Fruit fly (Drosophila melanogaster): Measurements from ENCODE around the gene Sfp33A3.

Sfp33A3 gene

DNA sequence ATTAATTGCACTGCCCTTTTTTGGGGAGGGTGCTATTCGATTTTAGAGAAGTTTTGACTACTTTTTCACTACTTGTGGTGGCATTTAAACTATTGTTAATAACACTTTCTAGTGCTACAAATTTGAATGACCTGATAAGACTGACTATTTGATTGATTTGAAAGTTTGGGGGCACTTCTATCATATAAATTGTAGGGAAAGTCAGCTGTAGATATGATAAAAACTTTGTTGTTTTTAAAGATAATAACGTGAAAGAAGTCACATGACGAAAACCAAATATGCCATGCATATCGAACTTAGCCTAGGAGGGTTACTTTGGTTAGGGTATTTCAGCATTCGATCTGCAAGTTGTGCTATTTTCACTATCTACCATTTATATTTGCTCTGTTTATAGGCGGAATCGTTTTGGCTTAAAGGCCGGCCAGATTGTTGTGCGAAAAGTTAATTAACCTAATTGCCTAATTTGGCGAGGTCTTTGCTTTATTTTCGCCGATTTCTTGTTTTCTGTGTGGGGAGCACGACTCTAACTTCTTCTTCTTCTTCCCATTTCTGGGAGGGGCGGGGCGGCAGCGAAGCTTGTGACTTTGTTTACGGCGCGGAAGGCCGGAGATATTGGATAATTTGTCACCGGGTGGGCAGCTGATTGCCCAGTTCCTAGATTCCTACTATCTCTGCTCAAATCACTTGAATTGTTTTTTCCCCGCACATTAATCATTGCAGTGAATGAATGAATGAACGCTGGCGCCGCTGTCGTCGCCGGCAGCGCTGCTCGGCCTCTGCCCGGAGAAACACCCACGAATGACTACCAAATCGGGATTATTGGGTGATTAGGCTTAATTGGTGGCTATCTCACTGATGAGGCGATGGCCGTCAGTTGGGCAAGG lies 26.7 kb upstream of the Sfp33A3 start:
- TF ChIP-seq Eip78C (GFP tag) (peak; percentile 82), Blimp-1 (GFP tag; optimal IDR thresholded peaks at IDR 0.05) (no peak), Hr4 (GFP tag; optimal IDR thresholded peaks at IDR 0.05) (peak; percentile 12), CG32006 (GFP tag; optimal IDR thresholded peaks at IDR 0.05) (peak; percentile 40)

DNA sequence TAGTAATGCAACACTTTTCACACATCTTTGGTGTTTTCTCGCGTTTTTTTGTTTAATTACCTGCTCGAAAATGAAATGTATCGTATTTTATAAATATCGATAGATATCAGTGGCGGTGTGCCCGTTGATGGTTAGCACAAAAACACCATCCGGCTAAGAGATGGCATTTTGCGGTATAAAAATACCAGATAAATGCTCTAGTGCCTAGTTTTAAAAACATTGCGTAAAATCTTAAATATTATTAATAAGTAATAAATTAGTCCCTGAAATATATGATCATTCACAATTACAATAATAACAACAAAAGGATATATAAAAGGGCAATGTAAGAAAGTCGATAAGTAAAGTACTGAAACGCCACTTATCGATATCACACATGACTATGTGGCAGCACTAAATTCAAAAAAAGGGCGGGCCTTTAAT lies 26.0 kb upstream of the Sfp33A3 start, which contains the start of gene CycY:
Gene CycY (minus strand): TSS at position 116 of the 423 bp plus-strand sequence.
- TF ChIP-seq svp (GFP tag) (peak; percentile 45), Ets21C (GFP tag; optimal IDR thresholded peaks at IDR 0.05) (no peak), Eip78C (GFP tag) (peak; percentile 71), Hr4 (GFP tag; optimal IDR thresholded peaks at IDR 0.05) (peak; percentile 5)

DNA sequence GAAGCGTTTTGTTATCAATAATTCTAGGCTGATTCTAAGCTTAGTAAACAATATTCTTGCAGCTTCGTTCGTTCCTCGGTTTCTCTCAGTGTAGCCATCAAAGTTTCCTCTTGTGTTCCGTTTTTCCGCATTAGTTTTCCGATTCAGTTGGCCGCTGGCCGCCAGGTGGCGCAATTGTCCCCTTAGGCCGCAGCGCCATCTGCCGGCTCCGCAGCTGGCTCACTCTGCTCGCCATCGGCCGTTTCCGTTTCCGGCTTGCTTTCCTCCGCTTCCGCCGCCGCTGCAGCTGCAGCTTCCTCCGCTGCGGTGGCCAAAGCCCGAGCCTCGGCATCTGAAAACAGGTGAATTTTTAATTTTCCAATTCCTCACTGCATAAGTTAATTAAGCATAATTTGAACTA lies 23.3 kb upstream of the Sfp33A3 start:
- TF ChIP-seq Met (GFP tag; optimal IDR thresholded peaks at IDR 0.05) (peak; percentile 59), CG11762 (GFP tag; optimal IDR thresholded peaks at IDR 0.05; ENCODE audit: insufficient read depth) (peak; percentile 62), achi (GFP tag; optimal IDR thresholded peaks at IDR 0.05) (peak; percentile 62), Eip78C (GFP tag) (peak; percentile 94), CG32006 (GFP tag; optimal IDR thresholded peaks at IDR 0.05) (peak; percentile 47), Hr39 (GFP tag; optimal IDR thresholded peaks at IDR 0.05) (no peak), fd85E (GFP tag; optimal IDR thresholded peaks at IDR 0.05) (peak; percentile 20), topi (GFP tag; optimal IDR thresholded peaks at IDR 0.05) (peak; percentile 60), CG6854 (GFP tag; optimal IDR thresholded peaks at IDR 0.05) (peak; percentile 81), CG1621 (tag; optimal IDR thresholded peaks at IDR 0.05) (peak; percentile 75), CG8632 (GFP tag; optimal IDR thresholded peaks at IDR 0.05) (peak; percentile 23), CG6163 (GFP tag; IDR thresholded peaks at IDR 0.05) (peak; percentile 86), CG3919 (GFP tag; optimal IDR thresholded peaks at IDR 0.05) (peak; percentile 88), CG6808 (GFP tag; optimal IDR thresholded peaks at IDR 0.05) (peak; percentile 75), cyc (GFP tag; optimal IDR thresholded peaks at IDR 0.05) (peak; percentile 59), CG16779 (tag; optimal IDR thresholded peaks at IDR 0.05) (peak; percentile 20), dac (GFP tag; optimal IDR thresholded peaks at IDR 0.05) (no peak), Sox15 (GFP tag; optimal IDR thresholded peaks at IDR 0.05) (no peak), Ets21C (GFP tag; optimal IDR thresholded peaks at IDR 0.05) (no peak), Lpt (GFP tag; optimal IDR thresholded peaks at IDR 0.05) (peak; percentile 33), CG6792 (GFP tag; optimal IDR thresholded peaks at IDR 0.05) (peak; percentile 52), Hr4 (GFP tag; optimal IDR thresholded peaks at IDR 0.05) (no peak), CG8119 (GFP tag; IDR thresholded peaks at IDR 0.05) (peak; percentile 27; the same call in 1 of the 3 replicates), pdm3 (GFP tag; optimal IDR thresholded peaks at IDR 0.05) (peak; percentile 66), CG3032 (tag; optimal IDR thresholded peaks at IDR 0.05) (peak; percentile 62), Hr38 (GFP tag; optimal IDR thresholded peaks at IDR 0.05) (no peak), CG8319 (GFP tag; optimal IDR thresholded peaks at IDR 0.05) (peak; percentile 44), CG4318 (GFP tag; optimal IDR thresholded peaks at IDR 0.05) (peak; percentile 46), CG10669 (GFP tag; optimal IDR thresholded peaks at IDR 0.05) (peak; percentile 77), ss (GFP tag; optimal IDR thresholded peaks at IDR 0.05) (peak; percentile 65 to 81), CG11294 (GFP tag; IDR thresholded peaks at IDR 0.05) (peak; percentile 55), CG11902 (GFP tag; optimal IDR thresholded peaks at IDR 0.05) (no peak), dsx (GFP tag; optimal IDR thresholded peaks at IDR 0.05; ENCODE audit: poor library complexity, severe bottlenecking) (peak; percentile 24), svp (GFP tag) (peak; percentile 13), acj6 (GFP tag; optimal IDR thresholded peaks at IDR 0.05) (peak; percentile 50), Eip93F (GFP tag; optimal IDR thresholded peaks at IDR 0.05) (no peak), Gug (GFP tag; IDR thresholded peaks at IDR 0.05) (peak; percentile 24; the same call in 1 of the 2 replicates), vri (GFP tag; optimal IDR thresholded peaks at IDR 0.05) (peak; percentile 17), OdsH (GFP tag; optimal IDR thresholded peaks at IDR 0.05) (peak; percentile 66), CG10631 (GFP tag; optimal IDR thresholded peaks at IDR 0.05) (peak; percentile 3), Eip75B (GFP tag; optimal IDR thresholded peaks at IDR 0.05) (peak; percentile 69), CG34406 (GFP tag; optimal IDR thresholded peaks at IDR 0.05) (peak; percentile 46), fd59A (GFP tag; optimal IDR thresholded peaks at IDR 0.05) (peak; percentile 53), eg (GFP tag; IDR thresholded peaks at IDR 0.05) (peak; percentile 79)

Measured in whole organism, prepupa.